Worm (Caenorhabditis elegans) whole organism, midembryonic: ENCODE measurements around the gene clec-68.

Experiments used
- T22C8.4 ChIP-seq: fragments of 200-800 bp; sonication (Bioruptor generic); IDR thresholded peaks from 2 replicates; pipeline ENCODE4 v1.3.6; 2022; ENCODE audit warnings: missing genetic modification characterization, missing compliant biosample characterization
- cog-1 ChIP-seq: sonication (generic microtip); optimal IDR thresholded peaks from 2 replicates; lab custom pipeline; 2016; ENCODE audit warnings: missing genetic modification characterization, missing compliant biosample characterization
- flt-1 ChIP-seq: fragments of 200-800 bp; sonication (Bioruptor generic); IDR thresholded peaks from 2 replicates; pipeline ENCODE4 v1.3.6; 2022; ENCODE audit warnings: missing genetic modification characterization, missing compliant biosample characterization
- ref-1 ChIP-seq: fragments of 200-800 bp; sonication (Bioruptor generic); conservative IDR thresholded peaks from 2 replicates; pipeline ENCODE4 v1.3.6; 2022; ENCODE audit warnings: missing genetic modification reagents, missing genetic modification characterization, missing compliant biosample characterization
- ztf-23 ChIP-seq: fragments of 200-800 bp; sonication (Bioruptor generic); IDR thresholded peaks from 2 replicates; pipeline ENCODE4 v1.3.6; 2022; ENCODE audit warnings: missing genetic modification reagents, missing genetic modification characterization, missing compliant biosample characterization
- ztf-29 ChIP-seq: fragments of 200-800 bp; sonication (Bioruptor generic); IDR thresholded peaks from 2 replicates; pipeline ENCODE4 v1.3.6; 2022; ENCODE audit warnings: missing genetic modification reagents, missing genetic modification characterization, missing compliant biosample characterization

DNA sequence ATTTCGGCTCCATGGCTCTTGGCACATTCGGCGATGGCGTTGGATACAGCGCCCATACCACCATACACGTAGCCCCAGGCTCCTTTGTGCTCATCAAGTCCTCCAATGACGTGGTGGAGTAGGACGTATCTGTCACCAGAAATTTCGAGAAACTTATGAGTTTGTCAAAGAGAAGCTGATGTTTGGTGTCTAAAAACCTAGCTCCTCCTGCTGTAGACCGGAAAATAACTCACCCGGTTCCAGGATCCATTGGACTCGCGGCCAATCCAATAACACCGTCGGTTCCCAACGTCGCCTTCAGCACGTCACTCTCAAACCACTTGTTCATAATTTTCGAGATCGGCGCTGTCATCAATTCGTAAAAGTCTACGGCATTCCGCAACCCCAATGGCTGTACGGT lies 49.3 kb upstream of the clec-68 start:
- TF ChIP-seq ztf-29, result no peak
- TF ChIP-seq ref-1 (GFP tag; lab: Robert Waterston, UW), result no peak
- no peak for TF ChIP-seq cog-1 (tag; lab: Kevin White, UChicago)
- no peak for TF ChIP-seq ztf-23 (GFP tag; lab: Robert Waterston, UW)
- no peak for TF ChIP-seq flt-1
- no peak for TF ChIP-seq T22C8.4 (GFP tag; lab: Robert Waterston, UW)
